Worm (Caenorhabditis elegans): ENCODE measurements around the gene M02B7.2.

DNA sequence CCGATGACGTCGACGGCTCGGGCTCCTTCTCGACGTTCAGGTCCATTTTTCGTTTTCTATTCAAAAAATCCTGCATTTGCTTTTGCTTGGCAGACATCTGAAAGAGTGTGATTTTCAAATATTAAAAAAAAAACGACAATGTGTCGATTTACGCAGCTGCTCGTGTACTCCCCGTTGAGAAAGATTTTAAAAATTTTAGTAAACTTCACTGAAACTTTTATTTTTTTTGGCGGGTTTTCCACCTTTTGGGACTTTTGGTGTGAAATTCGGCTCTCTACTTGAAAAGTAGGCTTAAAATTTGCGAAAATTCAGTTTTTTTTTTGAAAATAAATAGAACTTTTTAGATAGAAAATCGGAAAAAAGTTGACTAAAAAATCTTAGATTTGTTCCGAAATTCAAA, 3.7 kb downstream of the M02B7.2 start, which contains the start of gene M02B7.7:
- no peak for TF ChIP-seq him-1 (tag; optimal IDR thresholded peaks at IDR 0.05)
- no peak for TF ChIP-seq dao-5 (tag; optimal IDR thresholded peaks at IDR 0.05)
- TF ChIP-seq W03F9.2 (tag; optimal IDR thresholded peaks at IDR 0.05): no peak

All from whole organism, L4/young adult.